Worm (Caenorhabditis elegans) whole organism, midembryonic: ENCODE results near the gene F14D7.18.
"Not testable (repeated sequence)": the region's sequence is repeated elsewhere in the genome, so short reads cannot be mapped to it uniquely, and the experiment has no call there.

Source experiments
- klf-2 ChIP-seq: fragments of 200-800 bp; sonication (Bioruptor generic); conservative IDR thresholded peaks from 2 replicates; pipeline ENCODE4 v1.3.6; 2022; ENCODE audit warnings: missing genetic modification reagents, missing genetic modification characterization, missing compliant biosample characterization
- tab-1 ChIP-seq: fragments of 200-800 bp; sonication (Bioruptor generic); IDR thresholded peaks from 2 replicates; pipeline ENCODE4 v1.3.6; 2022; ENCODE audit warnings: missing genetic modification characterization, missing compliant biosample characterization

- not testable (repeated sequence) for TF ChIP-seq tab-1; klf-2 (GFP tag; lab: Robert Waterston, UW)
Observed at ce11 chrV:14274268-14274667, 16.3 kb downstream of the F14D7.18 start, which contains the start of gene F40G12.7.
